Worm (Caenorhabditis elegans) whole organism, midembryonic: ENCODE measurements around the gene mboa-1.

Experiments
- T22C8.4 ChIP-seq: fragments of 200-800 bp; sonication (Bioruptor generic); IDR thresholded peaks from 2 replicates; pipeline ENCODE4 v1.3.6; 2022; ENCODE audit warnings: missing genetic modification characterization, missing compliant biosample characterization
- flt-1 ChIP-seq: fragments of 200-800 bp; sonication (Bioruptor generic); IDR thresholded peaks from 2 replicates; pipeline ENCODE4 v1.3.6; 2022; ENCODE audit warnings: missing genetic modification characterization, missing compliant biosample characterization
- ztf-23 ChIP-seq: fragments of 200-800 bp; sonication (Bioruptor generic); IDR thresholded peaks from 2 replicates; pipeline ENCODE4 v1.3.6; 2022; ENCODE audit warnings: missing genetic modification reagents, missing genetic modification characterization, missing compliant biosample characterization
- ztf-29 ChIP-seq: fragments of 200-800 bp; sonication (Bioruptor generic); IDR thresholded peaks from 2 replicates; pipeline ENCODE4 v1.3.6; 2022; ENCODE audit warnings: missing genetic modification reagents, missing genetic modification characterization, missing compliant biosample characterization

ce11 chrX:16058845-16059244 lies 28.2 kb downstream of the mboa-1 start, which contains the start of gene T27A8.2:
- no peak for TF ChIP-seq ztf-29 (GFP tag; lab: Robert Waterston, UW)
- no peak for TF ChIP-seq flt-1 (GFP tag; lab: Robert Waterston, UW)
- peak; percentile 17; the same call in 1 of the 2 replicates for TF ChIP-seq T22C8.4 (GFP tag; lab: Robert Waterston, UW)
- no peak for TF ChIP-seq ztf-23 (GFP tag; lab: Robert Waterston, UW)
